Comparison of ENCODE assay signal across 1 fruit fly cellular context in the genomic region with DNA sequence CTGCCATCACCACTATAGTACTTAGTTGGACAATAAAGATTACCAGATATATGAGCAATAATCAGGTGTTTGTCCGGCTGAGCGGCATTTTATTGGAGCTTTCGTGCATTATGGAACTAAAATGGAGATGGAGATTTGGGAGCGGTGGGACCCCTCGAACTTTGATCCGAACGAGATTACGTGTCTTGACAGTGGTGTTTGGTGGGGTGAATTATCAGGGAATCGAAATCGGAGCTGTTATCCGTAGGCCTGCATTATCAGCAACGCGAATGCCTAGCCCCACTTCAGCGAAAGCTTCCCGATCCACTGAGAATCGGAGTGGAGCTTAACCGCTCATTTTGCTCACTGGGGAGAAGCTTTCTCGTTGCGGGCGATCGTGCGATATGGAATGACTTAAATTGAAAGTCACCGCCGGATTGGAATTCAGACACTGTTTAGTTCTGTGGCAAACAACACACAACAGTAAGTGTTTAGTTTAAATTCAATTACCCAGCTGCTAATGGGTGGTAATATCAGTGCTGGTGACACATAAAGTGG.
TF ChIP-seq lines count a peak whose summit lies in the region.

A gene (plus strand): TSS at position 417 of the 537 bp plus-strand sequence.

TF ChIP-seq in whole organism, embryonic, 481 proteins besides CTCF, POLR2A, EP300 and RAD21 (continued from another document):
- TF ChIP-seq B-H2 (GFP tag; optimal IDR thresholded peaks at IDR 0.05; lab: Kevin White, UChicago) = peak; percentile 20
- TF ChIP-seq otp (GFP tag; IDR thresholded peaks at IDR 0.05; lab: Robert Waterston, UW) = no peak
- peak; percentile 18 for TF ChIP-seq Jarid2 (GFP tag; optimal IDR thresholded peaks at IDR 0.05; lab: Kevin White, UChicago)
- peak; percentile 72 for TF ChIP-seq CG34376 (GFP tag; optimal IDR thresholded peaks at IDR 0.05; lab: Kevin White, UChicago)
- peak in 1 of 2 experiments; percentile 18 for TF ChIP-seq Pdp1 (GFP tag; optimal IDR thresholded peaks at IDR 0.05; lab: Kevin White, UChicago)
- no peak for TF ChIP-seq p53 (GFP tag; optimal IDR thresholded peaks at IDR 0.05; lab: Kevin White, UChicago)
- peak; percentile 54 for TF ChIP-seq CG12769 (tag; optimal IDR thresholded peaks at IDR 0.05; lab: Kevin White, UChicago)
- peak; percentile 91 for TF ChIP-seq chinmo (GFP tag; IDR thresholded peaks at IDR 0.05; lab: Robert Waterston, UW; ENCODE audit: partially characterized antibody)
- TF ChIP-seq ci (GFP tag; IDR thresholded peaks at IDR 0.05; lab: Robert Waterston, UW) = peak; percentile 44; the same call in 1 of the 3 replicates
- peak; percentile 3 for TF ChIP-seq CG2678 (tag; optimal IDR thresholded peaks at IDR 0.05; lab: Kevin White, UChicago)
- TF ChIP-seq CG17328 (GFP tag; IDR thresholded peaks at IDR 0.05; lab: Robert Waterston, UW) = no peak
- TF ChIP-seq Deaf1 (tag; optimal IDR thresholded peaks at IDR 0.05; lab: Kevin White, UChicago) = peak; percentile 54
- no peak for TF ChIP-seq jing (GFP tag; optimal IDR thresholded peaks at IDR 0.05; lab: Kevin White, UChicago)
- TF ChIP-seq CG6813 (GFP tag; optimal IDR thresholded peaks at IDR 0.05; lab: Kevin White, UChicago) = no peak
